Fruit fly (Drosophila melanogaster): ENCODE measurements around the gene CG7950.

DNA sequence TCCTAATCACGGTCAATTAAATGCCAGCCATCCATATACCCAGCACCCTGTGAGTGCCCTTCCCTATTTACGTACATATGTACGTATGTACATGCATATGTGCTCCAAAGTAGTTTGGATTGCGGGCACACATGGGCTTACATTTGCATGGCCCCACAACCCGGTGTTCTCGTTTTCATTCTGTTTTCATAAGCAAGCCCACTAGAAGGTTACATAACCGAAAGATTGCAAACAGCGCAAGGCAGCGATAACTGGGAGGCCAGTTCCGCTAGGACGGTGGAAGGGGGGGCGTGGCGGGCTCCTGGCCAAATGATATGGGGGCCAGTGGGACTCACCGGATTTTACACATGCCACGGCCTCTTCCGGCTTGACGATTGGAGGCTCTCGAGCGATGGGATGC lies 42.2 kb upstream of the CG7950 start:
- no peak for TF ChIP-seq usp (GFP tag; optimal IDR thresholded peaks at IDR 0.05)
- no peak for TF ChIP-seq pan (optimal IDR thresholded peaks at IDR 0.05)
- no peak for TF ChIP-seq psq (optimal IDR thresholded peaks at IDR 0.05)
- TF ChIP-seq CG8478 (optimal IDR thresholded peaks at IDR 0.05): no peak
- no peak for TF ChIP-seq EcR (GFP tag; optimal IDR thresholded peaks at IDR 0.05)
